Fruit fly (Drosophila melanogaster) whole organism, embryonic: Measurements from ENCODE around the gene ProRS-m.

Experiments
- Adf1 ChIP-seq: fragments of 200-800 bp; sonication (Bioruptor generic); IDR thresholded peaks from 2 replicates; pipeline ENCODE4 v1.3.6; 2022; ENCODE audit warnings: missing biosample characterization, missing genetic modification characterization
- BEAF-32 ChIP-seq: fragments of 200-800 bp; sonication (Bioruptor generic); optimal IDR thresholded peaks from 3 replicates; lab custom pipeline; 2017; ENCODE audit warnings: missing biosample characterization, missing genetic modification characterization, mild to moderate bottlenecking, moderate library complexity, missing genetic modification reagents
- Blimp-1 ChIP-seq: fragments of 200-800 bp; sonication (Bioruptor generic); optimal IDR thresholded peaks from 3 replicates; lab custom pipeline; 2018; ENCODE audit warnings: missing biosample characterization, missing genetic modification characterization, mild to moderate bottlenecking, moderate library complexity, missing genetic modification reagents
- CG10209 ChIP-seq: fragments of 200-800 bp; sonication (Bioruptor generic); optimal IDR thresholded peaks from 3 replicates; lab custom pipeline; 2017; ENCODE audit warnings: missing biosample characterization, mild to moderate bottlenecking, missing genetic modification characterization, missing genetic modification reagents
- CG1024 ChIP-seq: fragments of 200-800 bp; sonication (Bioruptor generic); IDR thresholded peaks from 2 replicates; pipeline ENCODE4 v1.3.6; 2022; ENCODE audit warnings: missing biosample characterization, missing genetic modification characterization
- CG10565 ChIP-seq: fragments of 200-800 bp; sonication (Bioruptor generic); optimal IDR thresholded peaks from 3 replicates; lab custom pipeline; 2016; ENCODE audit warnings: missing biosample characterization, mild to moderate bottlenecking, missing genetic modification characterization
- CG10959 ChIP-seq: fragments of 200-800 bp; sonication (Bioruptor generic); IDR thresholded peaks from 2 replicates; pipeline ENCODE4 v1.3.6; 2022; ENCODE audit warnings: missing biosample characterization, missing genetic modification characterization
- CG11093 ChIP-seq: fragments of 200-800 bp; sonication (Bioruptor generic); IDR thresholded peaks from 3 replicates; pipeline ENCODE4 v1.3.6; 2022; ENCODE audit warnings: missing biosample characterization, missing genetic modification characterization
- CG12219 ChIP-seq: fragments of 200-800 bp; sonication (Bioruptor generic); optimal IDR thresholded peaks from 3 replicates; lab custom pipeline; 2018; ENCODE audit warnings: missing biosample characterization, mild to moderate bottlenecking, missing genetic modification characterization
- CG12744 ChIP-seq: fragments of 200-800 bp; sonication (Bioruptor generic); optimal IDR thresholded peaks from 2 replicates; lab custom pipeline; 2016; ENCODE audit warnings: missing biosample characterization, missing genetic modification characterization
- CG12769 ChIP-seq: fragments of 200-800 bp; sonication (Bioruptor generic); optimal IDR thresholded peaks from 2 replicates; lab custom pipeline; 2019; ENCODE audit warnings: missing biosample characterization, mild to moderate bottlenecking, missing genetic modification characterization, moderate library complexity
- CG13894 ChIP-seq: fragments of 200-800 bp; sonication (Bioruptor generic); optimal IDR thresholded peaks from 3 replicates; lab custom pipeline; 2018; ENCODE audit warnings: missing biosample characterization, mild to moderate bottlenecking, missing genetic modification characterization, moderate library complexity
- CG14441 ChIP-seq: fragments of 200-800 bp; sonication (Bioruptor generic); IDR thresholded peaks from 2 replicates; pipeline ENCODE4 v1.3.6; 2022; ENCODE audit warnings: missing biosample characterization, missing genetic modification characterization
- CG15514 ChIP-seq: fragments of 200-800 bp; sonication (Bioruptor generic); optimal IDR thresholded peaks from 3 replicates; lab custom pipeline; 2017; ENCODE audit warnings: missing biosample characterization, missing genetic modification characterization, mild to moderate bottlenecking, moderate library complexity, missing genetic modification reagents
- CG17359 ChIP-seq: fragments of 200-800 bp; sonication (Bioruptor generic); optimal IDR thresholded peaks from 3 replicates; lab custom pipeline; 2018; ENCODE audit warnings: missing biosample characterization, mild to moderate bottlenecking, missing genetic modification characterization, moderate library complexity
- CG17802 ChIP-seq: fragments of 200-800 bp; sonication (Bioruptor generic); optimal IDR thresholded peaks from 2 replicates; lab custom pipeline; 2018; ENCODE audit warnings: missing biosample characterization, mild to moderate bottlenecking, missing genetic modification characterization, moderate library complexity
- CG2875 ChIP-seq: fragments of 200-800 bp; sonication (Bioruptor generic); optimal IDR thresholded peaks from 2 replicates; lab custom pipeline; 2017; ENCODE audit warnings: missing biosample characterization, mild to moderate bottlenecking, missing genetic modification characterization, missing genetic modification reagents
- CG2889 ChIP-seq: fragments of 200-800 bp; sonication (Bioruptor generic); IDR thresholded peaks from 3 replicates; pipeline ENCODE4 v1.3.6; 2022; ENCODE audit warnings: missing biosample characterization, missing genetic modification characterization
- CG30403 ChIP-seq: fragments of 200-800 bp; sonication (Bioruptor generic); optimal IDR thresholded peaks from 3 replicates; lab custom pipeline; 2016; ENCODE audit warnings: missing biosample characterization, missing genetic modification characterization
- CG3281 ChIP-seq: fragments of 200-800 bp; sonication (Bioruptor generic); optimal IDR thresholded peaks from 3 replicates; lab custom pipeline; 2017; ENCODE audit warnings: missing biosample characterization, mild to moderate bottlenecking, missing genetic modification characterization
- CG33213 ChIP-seq: fragments of 200-800 bp; sonication (Bioruptor generic); optimal IDR thresholded peaks from 3 replicates; lab custom pipeline; 2016; ENCODE audit warnings: missing biosample characterization, missing genetic modification characterization
- CG8281 ChIP-seq: fragments of 200-800 bp; sonication (Bioruptor generic); optimal IDR thresholded peaks from 2 replicates; lab custom pipeline; 2018; ENCODE audit warnings: missing biosample characterization, mild to moderate bottlenecking, missing genetic modification characterization, moderate library complexity
- CG8944 ChIP-seq: fragments of 200-800 bp; sonication (Bioruptor generic); optimal IDR thresholded peaks from 3 replicates; lab custom pipeline; 2016; ENCODE audit warnings: missing biosample characterization, missing genetic modification characterization
- CoRest ChIP-seq: fragments of 200-800 bp; sonication (Bioruptor generic); optimal IDR thresholded peaks from 3 replicates; lab custom pipeline; 2018; ENCODE audit warnings: missing biosample characterization, mild to moderate bottlenecking, missing genetic modification characterization, moderate library complexity
- Fer1 ChIP-seq: fragments of 200-800 bp; sonication (Bioruptor generic); optimal IDR thresholded peaks from 2 replicates; lab custom pipeline; 2017; ENCODE audit warnings: missing biosample characterization, mild to moderate bottlenecking, missing genetic modification characterization
- Mes4 ChIP-seq: fragments of 200-800 bp; sonication (Bioruptor generic); optimal IDR thresholded peaks from 2 replicates; lab custom pipeline; 2016; ENCODE audit warnings: missing biosample characterization, missing genetic modification characterization
- Nf-YA ChIP-seq: fragments of 200-800 bp; sonication (Bioruptor generic); IDR thresholded peaks from 2 replicates; pipeline ENCODE4 v1.3.6; 2022; ENCODE audit warnings: missing biosample characterization, missing genetic modification characterization
- Taf1 ChIP-seq: fragments of 200-800 bp; sonication (Bioruptor generic); IDR thresholded peaks from 2 replicates; pipeline ENCODE4 v1.3.6; 2022; ENCODE audit warnings: missing biosample characterization, missing genetic modification characterization
- amos ChIP-seq: fragments of 200-800 bp; sonication (Bioruptor generic); IDR thresholded peaks from 2 replicates; pipeline ENCODE4 v1.3.6; 2022; ENCODE audit warnings: missing biosample characterization, missing genetic modification characterization; ENCODE audit not compliant: partially characterized antibody
- aop ChIP-seq: fragments of 200-800 bp; sonication (Bioruptor generic); IDR thresholded peaks from 2 replicates; pipeline ENCODE4 v1.3.6; 2022; ENCODE audit warnings: missing biosample characterization, missing genetic modification characterization
- bowl ChIP-seq: fragments of 200-800 bp; sonication (Bioruptor generic); IDR thresholded peaks from 2 replicates; pipeline ENCODE4 v1.3.6; 2022; ENCODE audit warnings: missing biosample characterization, missing genetic modification characterization
- crc ChIP-seq: fragments of 200-800 bp; sonication (Bioruptor generic); optimal IDR thresholded peaks from 2 replicates; lab custom pipeline; 2016; ENCODE audit warnings: missing biosample characterization, missing genetic modification characterization
- cwo ChIP-seq: fragments of 200-800 bp; sonication (Bioruptor generic); optimal IDR thresholded peaks from 3 replicates; lab custom pipeline; 2017; ENCODE audit warnings: missing biosample characterization, missing genetic modification characterization, mild to moderate bottlenecking, moderate library complexity, missing genetic modification reagents
- eyg ChIP-seq: fragments of 200-800 bp; sonication (Bioruptor generic); optimal IDR thresholded peaks from 3 replicates; lab custom pipeline; 2016; ENCODE audit warnings: missing biosample characterization, missing genetic modification characterization
- gsb ChIP-seq: fragments of 200-800 bp; sonication (Bioruptor generic); IDR thresholded peaks from 2 replicates; pipeline ENCODE4 v1.3.6; 2022; ENCODE audit warnings: missing biosample characterization, missing genetic modification characterization
- her ChIP-seq: fragments of 200-800 bp; sonication (Bioruptor generic); optimal IDR thresholded peaks from 2 replicates; lab custom pipeline; 2016; ENCODE audit warnings: missing biosample characterization, missing genetic modification characterization
- mam ChIP-seq: fragments of 200-800 bp; sonication (Bioruptor generic); optimal IDR thresholded peaks from 3 replicates; lab custom pipeline; 2016; ENCODE audit warnings: missing biosample characterization, missing genetic modification characterization
- nau ChIP-seq: fragments of 200-800 bp; sonication (Bioruptor generic); optimal IDR thresholded peaks from 3 replicates; lab custom pipeline; 2017; ENCODE audit warnings: missing biosample characterization, mild to moderate bottlenecking, missing genetic modification characterization, missing genetic modification reagents
- nerfin-1 ChIP-seq: fragments of 200-800 bp; sonication (Bioruptor generic); optimal IDR thresholded peaks from 3 replicates; lab custom pipeline; 2019; ENCODE audit warnings: missing biosample characterization, mild to moderate bottlenecking, missing genetic modification characterization, moderate library complexity
- pita ChIP-seq: fragments of 200-800 bp; sonication (Bioruptor generic); optimal IDR thresholded peaks from 2 replicates; lab custom pipeline; 2017; ENCODE audit warnings: missing biosample characterization, mild to moderate bottlenecking, missing genetic modification characterization
- sd ChIP-seq: fragments of 200-800 bp; sonication (Bioruptor generic); optimal IDR thresholded peaks from 3 replicates; lab custom pipeline; 2018; ENCODE audit warnings: missing biosample characterization, mild to moderate bottlenecking, missing genetic modification characterization, moderate library complexity
- sens ChIP-seq: fragments of 200-800 bp; sonication (Bioruptor generic); peaks from one replicate; lab custom pipeline; 2016; ENCODE audit warnings: missing biosample characterization, missing genetic modification characterization
- stwl ChIP-seq: fragments of 200-800 bp; sonication (Bioruptor generic); optimal IDR thresholded peaks from 3 replicates; lab custom pipeline; 2018; ENCODE audit warnings: missing biosample characterization, mild to moderate bottlenecking, missing genetic modification characterization, moderate library complexity
- trem ChIP-seq: fragments of 200-800 bp; optimal IDR thresholded peaks from 3 replicates; lab custom pipeline; 2019; ENCODE audit warnings: missing biosample characterization, mild to moderate bottlenecking, missing genetic modification characterization, moderate library complexity
- wdn ChIP-seq: fragments of 200-800 bp; sonication (Bioruptor generic); IDR thresholded peaks from 2 replicates; pipeline ENCODE4 v1.3.6; 2022; ENCODE audit warnings: missing biosample characterization, missing genetic modification characterization
- wek ChIP-seq: fragments of 200-800 bp; sonication (Bioruptor generic); optimal IDR thresholded peaks from 3 replicates; lab custom pipeline; 2018; ENCODE audit warnings: missing biosample characterization, mild to moderate bottlenecking, missing genetic modification characterization, moderate library complexity
- zen ChIP-seq: fragments of 200-800 bp; sonication (Bioruptor generic); optimal IDR thresholded peaks from 3 replicates; lab custom pipeline; 2018; ENCODE audit warnings: missing biosample characterization, mild to moderate bottlenecking, missing genetic modification characterization, moderate library complexity
- zf30C ChIP-seq: fragments of 200-800 bp; sonication (Bioruptor generic); optimal IDR thresholded peaks from 3 replicates; lab custom pipeline; 2018; ENCODE audit warnings: missing biosample characterization, mild to moderate bottlenecking, missing genetic modification characterization

The ProRS-m gene

dm6 chr3L:2634929-2635799 is 16.5 kb downstream of the ProRS-m start (continued):
- peak; percentile 88 for TF ChIP-seq CG33213 (GFP tag; lab: Kevin White, UChicago)
- peak; percentile 75 for TF ChIP-seq CG12769 (tag; lab: Kevin White, UChicago)
- TF ChIP-seq crc (GFP tag; lab: Kevin White, UChicago) = peak; percentile 67
- TF ChIP-seq CG11093 = peak; percentile 34; the same call in 1 of the 3 replicates
- peak; percentile 50 for TF ChIP-seq CG8281 (tag; lab: Kevin White, UChicago)
- TF ChIP-seq CG10565 (GFP tag; lab: Kevin White, UChicago) = no peak
- TF ChIP-seq CG3281 (GFP tag; lab: Kevin White, UChicago) = peak; percentile 91
- TF ChIP-seq wek (GFP tag; lab: Kevin White, UChicago) = peak; percentile 87
- peak; percentile 95 for TF ChIP-seq sens (GFP tag; lab: Kevin White, UChicago)
- peak; percentile 79 for TF ChIP-seq amos (GFP tag; lab: Robert Waterston, UW)
- peak; percentile 62 for TF ChIP-seq CG1024 (GFP tag; lab: Robert Waterston, UW)
- TF ChIP-seq CG15514 (GFP tag; lab: Kevin White, UChicago) = peak; percentile 90
- TF ChIP-seq gsb (GFP tag; lab: Robert Waterston, UW) = peak; percentile 74
- peak; percentile 86 for TF ChIP-seq nau (GFP tag; lab: Kevin White, UChicago)
- TF ChIP-seq CG12744 = peak; percentile 60
- no peak for TF ChIP-seq CG2889 (GFP tag; lab: Robert Waterston, UW)
- TF ChIP-seq zen (tag; lab: Kevin White, UChicago) = peak; percentile 75
- TF ChIP-seq her (GFP tag; lab: Kevin White, UChicago) = peak; percentile 78
- peak; percentile 49 for TF ChIP-seq Blimp-1 (GFP tag; lab: Kevin White, UChicago)
- peak; percentile 10 for TF ChIP-seq CG8944
- peak; percentile 73 for TF ChIP-seq CG30403 (GFP tag; lab: Kevin White, UChicago)
- TF ChIP-seq CG17359 (tag; lab: Kevin White, UChicago) = peak; percentile 74
- TF ChIP-seq aop = no peak
- TF ChIP-seq CG2875 = peak; percentile 80
- peak; percentile 78 for TF ChIP-seq BEAF-32 (GFP tag; lab: Kevin White, UChicago)
- peak; percentile 76 for TF ChIP-seq CG10209
- no peak for TF ChIP-seq pita (GFP tag; lab: Kevin White, UChicago)
- TF ChIP-seq eyg (GFP tag; lab: Kevin White, UChicago) = peak; percentile 82
- peak; percentile 39 for TF ChIP-seq sd
- 0 out of 2 replicates have a peak, but pooled peaks have one; percentile 14 for TF ChIP-seq CG10959 (GFP tag; lab: Robert Waterston, UW)
- TF ChIP-seq wdn (GFP tag; lab: Robert Waterston, UW) = peak; percentile 67
- peak; percentile 55 for TF ChIP-seq CG13894 (tag; lab: Kevin White, UChicago)
- peak; percentile 84 for TF ChIP-seq CG12219 (GFP tag; lab: Kevin White, UChicago)
- TF ChIP-seq cwo (GFP tag; lab: Kevin White, UChicago) = peak; percentile 48
- peak; percentile 71 for TF ChIP-seq nerfin-1
- peak; percentile 77 for TF ChIP-seq trem (tag; lab: Kevin White, UChicago)
- TF ChIP-seq CG17802 (tag; lab: Kevin White, UChicago) = peak; percentile 54
- peak; percentile 48 for TF ChIP-seq zf30C (GFP tag; lab: Kevin White, UChicago)
- peak; percentile 84 for TF ChIP-seq Mes4
- TF ChIP-seq Taf1 (GFP tag; lab: Robert Waterston, UW) = no peak; the same call in 1 of the 2 replicates
- peak; percentile 68 for TF ChIP-seq CoRest
- TF ChIP-seq Fer1 (GFP tag; lab: Kevin White, UChicago) = peak; percentile 93
- TF ChIP-seq bowl (GFP tag; lab: Robert Waterston, UW) = no peak; the same call in 1 of the 2 replicates
- TF ChIP-seq CG14441 = peak; percentile 68
- TF ChIP-seq stwl = peak; percentile 95
- TF ChIP-seq mam (GFP tag; lab: Kevin White, UChicago) = peak; percentile 66
- TF ChIP-seq Nf-YA (GFP tag; lab: Robert Waterston, UW) = peak; percentile 19; the same call in 1 of the 2 replicates
- TF ChIP-seq Adf1 (GFP tag; lab: Robert Waterston, UW) = peak; percentile 18; the same call in 1 of the 2 replicates
